Worm (Caenorhabditis elegans): Measurements from ENCODE around the gene rbm-17.

Gene rbm-17

ce11 chrIV:11635437-11636408 lies 2.4 kb upstream of the rbm-17 start, which contains the start of gene mars-1 (continued):
- TF ChIP-seq efl-1 (optimal IDR thresholded peaks at IDR 0.05) (peak; percentile 70 to 72), efl-1 (GFP tag; optimal IDR thresholded peaks at IDR 0.05 in 1 of 2) (peak; percentile 58 to 89), sup-37 (GFP tag; optimal IDR thresholded peaks at IDR 0.05) (no peak), hlh-4 (tag; optimal IDR thresholded peaks at IDR 0.05) (no peak), swsn-7 (tag; optimal IDR thresholded peaks at IDR 0.05) (peak; percentile 63), zag-1 (tag; optimal IDR thresholded peaks at IDR 0.05) (no peak), unc-86 (tag; optimal IDR thresholded peaks at IDR 0.05) (peak; percentile 56), lin-14 (GFP tag; optimal IDR thresholded peaks at IDR 0.05) (peak; percentile 84), unc-130 (tag; optimal IDR thresholded peaks at IDR 0.05) (peak; percentile 37), xbp-1 (tag; optimal IDR thresholded peaks at IDR 0.05) (peak; percentile 77), nhr-20 (tag; optimal IDR thresholded peaks at IDR 0.05) (peak; percentile 86), blmp-1 (tag; optimal IDR thresholded peaks at IDR 0.05) (peak; percentile 12), ceh-88 (GFP tag; IDR thresholded peaks at IDR 0.05) (peak; percentile 60; the same call in 1 of the 2 replicates), egl-27 (tag; optimal IDR thresholded peaks at IDR 0.05) (no peak), aly-2 (tag; optimal IDR thresholded peaks at IDR 0.05) (peak; percentile 55), rnt-1 (tag; optimal IDR thresholded peaks at IDR 0.05) (peak; percentile 72), ceh-90 (tag; optimal IDR thresholded peaks at IDR 0.05) (peak; percentile 45), snu-23 (GFP tag; optimal IDR thresholded peaks at IDR 0.05) (peak; percentile 85), aha-1 (tag; optimal IDR thresholded peaks at IDR 0.05) (no peak), dsc-1 (tag; optimal IDR thresholded peaks at IDR 0.05) (peak; percentile 52), tbx-2 (tag; optimal IDR thresholded peaks at IDR 0.05) (peak; percentile 73), nhr-85 (tag) (peak; percentile 81), fkh-8 (tag; optimal IDR thresholded peaks at IDR 0.05) (peak; percentile 86), sox-4 (tag; optimal IDR thresholded peaks at IDR 0.05) (peak; percentile 40), jun-1 (tag; optimal IDR thresholded peaks at IDR 0.05) (peak; percentile 60), ceh-63 (GFP tag; optimal IDR thresholded peaks at IDR 0.05) (peak; percentile 55), dpl-1 (GFP tag; optimal IDR thresholded peaks at IDR 0.05) (peak; percentile 53 to 63 (median 61)), vab-15 (tag; optimal IDR thresholded peaks at IDR 0.05) (peak; percentile 80), unc-98 (GFP tag; IDR thresholded peaks at IDR 0.05) (peak; percentile 7; the same call in 1 of the 2 replicates), nhr-84 (tag; optimal IDR thresholded peaks at IDR 0.05) (no peak), nhr-71 (tag; optimal IDR thresholded peaks at IDR 0.05) (peak; percentile 89), hlh-17 (GFP tag; optimal IDR thresholded peaks at IDR 0.05; ENCODE audit: borderline replicate concordance) (no peak), nhr-28 (tag; optimal IDR thresholded peaks at IDR 0.05) (no peak), nhr-19 (GFP tag; conservative IDR thresholded peaks at IDR 0.05) (peak; percentile 51), pqm-1 (tag; optimal IDR thresholded peaks at IDR 0.05) (no peak), ama-1 (optimal IDR thresholded peaks at IDR 0.05) (no peak), nhr-90 (tag; optimal IDR thresholded peaks at IDR 0.05; ENCODE audit: poor library complexity) (peak; percentile 80), pax-3 (tag; optimal IDR thresholded peaks at IDR 0.05) (peak; percentile 81), zip-4 (GFP tag; optimal IDR thresholded peaks at IDR 0.05) (no peak), unc-62 (GFP tag; optimal IDR thresholded peaks at IDR 0.05) (no peak), C34B4.2 (tag; optimal IDR thresholded peaks at IDR 0.05) (no peak), C04F5.9 (tag; optimal IDR thresholded peaks at IDR 0.05) (peak; percentile 62), nhr-47 (tag; optimal IDR thresholded peaks at IDR 0.05) (peak; percentile 82), lin-15B (tag; optimal IDR thresholded peaks at IDR 0.05) (peak; percentile 52), nhr-237 (tag; optimal IDR thresholded peaks at IDR 0.05) (peak; percentile 51), mdl-1 (tag; optimal IDR thresholded peaks at IDR 0.05) (no peak), ztf-11 (tag; optimal IDR thresholded peaks at IDR 0.05) (peak in 1 of 2 experiments; percentile 60)
